Fruit fly (Drosophila melanogaster) whole organism, adult: ENCODE results near the gene Prosbeta7.

Experiments
- CG1620 ChIP-seq: fragments of 200-800 bp; sonication (Bioruptor generic); optimal IDR thresholded peaks from 2 replicates; lab custom pipeline; 2016; ENCODE audit warnings: missing biosample characterization, missing genetic modification characterization
- CG33017 ChIP-seq: fragments of 200-800 bp; sonication (Bioruptor generic); optimal IDR thresholded peaks from 2 replicates; lab custom pipeline; 2018; ENCODE audit warnings: missing biosample characterization, mild to moderate bottlenecking, missing genetic modification characterization, moderate library complexity
- CG7045 ChIP-seq: fragments of 200-800 bp; sonication (Bioruptor generic); optimal IDR thresholded peaks from 2 replicates; lab custom pipeline; 2017; ENCODE audit warnings: missing biosample characterization, mild to moderate bottlenecking, missing genetic modification characterization
- CG7101 ChIP-seq: fragments of 200-800 bp; sonication (Bioruptor generic); optimal IDR thresholded peaks from 2 replicates; lab custom pipeline; 2018; ENCODE audit warnings: missing biosample characterization, mild to moderate bottlenecking, missing genetic modification characterization, moderate library complexity
- Clk ChIP-seq: fragments of 200-800 bp; sonication (Bioruptor generic); optimal IDR thresholded peaks from 2 replicates; lab custom pipeline; 2017; ENCODE audit warnings: missing biosample characterization, missing genetic modification characterization
- Mnt ChIP-seq: fragments of 200-800 bp; sonication (Bioruptor generic); optimal IDR thresholded peaks from 2 replicates; lab custom pipeline; 2016; ENCODE audit warnings: missing biosample characterization, mild to moderate bottlenecking, missing genetic modification characterization
- cic ChIP-seq: fragments of 200-800 bp; sonication (Bioruptor generic); optimal IDR thresholded peaks from 2 replicates; lab custom pipeline; 2017; ENCODE audit warnings: missing biosample characterization, mild to moderate bottlenecking, missing genetic modification characterization, moderate library complexity
- kay ChIP-seq: fragments of 200-800 bp; sonication (Bioruptor generic); peaks from one replicate; lab custom pipeline; 2016; ENCODE audit warnings: missing biosample characterization, missing genetic modification characterization, borderline replicate concordance
- ovo ChIP-seq: fragments of 200-800 bp; sonication (Bioruptor generic); optimal IDR thresholded peaks from 2 replicates; lab custom pipeline; 2016; ENCODE audit warnings: missing biosample characterization, missing genetic modification characterization
- toe ChIP-seq: fragments of 200-800 bp; sonication (Bioruptor generic); optimal IDR thresholded peaks from 2 replicates; lab custom pipeline; 2016; ENCODE audit warnings: missing biosample characterization, missing genetic modification characterization

- TF ChIP-seq Clk (GFP tag; lab: Kevin White, UChicago): no peak
- no peak for TF ChIP-seq CG1620 (GFP tag; lab: Kevin White, UChicago)
- no peak for TF ChIP-seq ovo (GFP tag; lab: Kevin White, UChicago)
- no peak for TF ChIP-seq CG7045 (GFP tag; lab: Kevin White, UChicago)
- no peak for TF ChIP-seq kay (GFP tag; lab: Kevin White, UChicago)
- no peak for TF ChIP-seq CG33017 (tag; lab: Kevin White, UChicago)
- no peak for TF ChIP-seq CG7101
- TF ChIP-seq cic (GFP tag; lab: Kevin White, UChicago): no peak
- no peak for TF ChIP-seq Mnt (GFP tag; lab: Kevin White, UChicago)
- TF ChIP-seq toe (GFP tag; lab: Kevin White, UChicago): no peak
Observed at dm6 chr3R:5369490-5370001, 11.4 kb upstream of the Prosbeta7 start, which contains the start of the genes CG31542 and CG34277.
